Worm (Caenorhabditis elegans) whole organism, L1 larva: ENCODE data around the gene ard-1.

Source experiments
- ces-1 ChIP-seq: fragments of 150-350 bp; optimal IDR thresholded peaks from 2 replicates; lab custom pipeline; 2014; ENCODE audit warnings: missing biosample characterization, missing genetic modification reagents, missing genetic modification characterization
- lin-15B ChIP-seq: fragments of 150-350 bp; sonication (generic microtip); optimal IDR thresholded peaks from 3 replicates; lab custom pipeline; 2014; ENCODE audit warnings: missing biosample characterization, missing genetic modification characterization
- lsy-2 ChIP-seq, 2 experiments: fragments of 150-350 bp; optimal IDR thresholded peaks; 2 replicates each; lab custom pipeline; 2014; ENCODE audit warnings: missing biosample characterization in 2 of 2, missing genetic modification characterization in 2 of 2
- mep-1 ChIP-seq: fragments of 150-350 bp; optimal IDR thresholded peaks from 2 replicates; lab custom pipeline; 2014; ENCODE audit warnings: missing biosample characterization, missing genetic modification characterization
- nhr-11 ChIP-seq: fragments of 150-350 bp; optimal IDR thresholded peaks from 2 replicates; lab custom pipeline; 2014; ENCODE audit warnings: missing biosample characterization, missing genetic modification characterization
- sox-4 ChIP-seq: sonication (generic microtip); optimal IDR thresholded peaks from 2 replicates; lab custom pipeline; 2016; ENCODE audit warnings: missing genetic modification characterization, missing compliant biosample characterization
- ztf-4 ChIP-seq: fragments of 150-350 bp; optimal IDR thresholded peaks from 2 replicates; lab custom pipeline; 2014; ENCODE audit warnings: missing biosample characterization, missing genetic modification characterization

DNA sequence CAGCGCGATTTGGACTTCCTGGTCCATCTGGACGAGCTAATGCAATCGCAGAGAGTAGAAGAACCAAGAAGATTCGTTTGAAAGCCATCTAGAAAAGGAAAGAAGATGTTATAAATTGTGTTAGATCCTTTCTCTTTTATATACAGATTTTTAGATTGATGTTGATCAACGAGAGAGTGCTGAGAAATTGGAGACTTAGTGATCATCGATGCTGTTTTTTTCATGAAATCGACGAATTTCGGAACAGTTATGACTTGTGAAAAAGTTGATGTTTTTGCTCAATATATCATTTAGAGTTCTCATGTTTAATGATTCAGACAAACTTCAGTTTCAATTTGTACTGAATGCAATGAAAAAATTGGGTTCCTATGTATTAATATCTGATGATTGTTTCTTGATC, 28.5 kb upstream of the ard-1 start, which contains the start of gene srlf-17:
- TF ChIP-seq sox-4 (tag; lab: Kevin White, UChicago) (no peak), lsy-2 (tag; optimal IDR thresholded peaks at IDR 0.05; lab: Kevin White, UChicago) (no peak), mep-1 (no peak), ces-1 (no peak), lin-15B (tag; lab: Kevin White, UChicago) (no peak), ztf-4 (tag; lab: Kevin White, UChicago) (no peak), nhr-11 (no peak)
